Fruit fly (Drosophila melanogaster): ENCODE measurements around the gene Rsph9.

Rsph9 gene

dm6 chr2L:17425005-17425404 lies 12.6 kb upstream of the Rsph9 start:
- TF ChIP-seq zen (tag; optimal IDR thresholded peaks at IDR 0.05) = no peak
- TF ChIP-seq ham (GFP tag; IDR thresholded peaks at IDR 0.05) = no peak
- TF ChIP-seq CG7372 (GFP tag; IDR thresholded peaks at IDR 0.05) = peak; percentile 67
- TF ChIP-seq ci (GFP tag; IDR thresholded peaks at IDR 0.05) = 0 out of 3 replicates have a peak, but pooled peaks have one; percentile 6
- peak in 1 of 2 experiments; percentile 0 for TF ChIP-seq Pdp1 (GFP tag; optimal IDR thresholded peaks at IDR 0.05)
- no peak for TF ChIP-seq aop (GFP tag; IDR thresholded peaks at IDR 0.05)
- peak; percentile 40 for TF ChIP-seq CG12769 (tag; optimal IDR thresholded peaks at IDR 0.05)
- peak; percentile 2 for TF ChIP-seq abd-A (tag; optimal IDR thresholded peaks at IDR 0.05)
- peak; percentile 96 for TF ChIP-seq CG2199 (GFP tag; IDR thresholded peaks at IDR 0.05)
- TF ChIP-seq Asciz (GFP tag; optimal IDR thresholded peaks at IDR 0.05) = no peak
- TF ChIP-seq ase (GFP tag; IDR thresholded peaks at IDR 0.05) = no peak
- TF ChIP-seq sd (tag; optimal IDR thresholded peaks at IDR 0.05) = peak; percentile 76

dm6 chr2L:17422089-17422488 lies 9.7 kb upstream of the Rsph9 start:
- TF ChIP-seq Sox102F (GFP tag; optimal IDR thresholded peaks at IDR 0.05) (peak; percentile 30), lab (GFP tag; optimal IDR thresholded peaks at IDR 0.05) (peak; percentile 28), PHDP (tag; optimal IDR thresholded peaks at IDR 0.05) (peak; percentile 29), Fer1 (GFP tag; optimal IDR thresholded peaks at IDR 0.05) (peak; percentile 19), CG2678 (tag; optimal IDR thresholded peaks at IDR 0.05) (peak; percentile 27), CG11504 (tag; optimal IDR thresholded peaks at IDR 0.05) (peak; percentile 60), Hey (tag; optimal IDR thresholded peaks at IDR 0.05) (no peak), Hand (GFP tag; optimal IDR thresholded peaks at IDR 0.05) (no peak), jigr1 (GFP tag; IDR thresholded peaks at IDR 0.05) (no peak), ATbp (GFP tag; optimal IDR thresholded peaks at IDR 0.05) (peak; percentile 8), Taf1 (GFP tag; IDR thresholded peaks at IDR 0.05) (no peak), bsh (GFP tag; optimal IDR thresholded peaks at IDR 0.05) (peak in 1 of 2 experiments; percentile 2), CG13424 (tag; optimal IDR thresholded peaks at IDR 0.05) (peak; percentile 14), Hr51 (GFP tag; optimal IDR thresholded peaks at IDR 0.05) (peak in 1 of 2 experiments; percentile 32), unpg (GFP tag; optimal IDR thresholded peaks at IDR 0.05) (peak; percentile 1), oc (tag; optimal IDR thresholded peaks at IDR 0.05) (peak; percentile 13), fd102C (GFP tag; optimal IDR thresholded peaks at IDR 0.05) (no peak), CG9215 (GFP tag; IDR thresholded peaks at IDR 0.05) (no peak), sens (GFP tag) (peak; percentile 57), CG18619 (GFP tag; optimal IDR thresholded peaks at IDR 0.05) (peak; percentile 10), hb (GFP tag; IDR thresholded peaks at IDR 0.05; ENCODE audit: partially characterized antibody) (no peak), CG2120 (GFP tag; optimal IDR thresholded peaks at IDR 0.05) (peak; percentile 26), grau (tag; optimal IDR thresholded peaks at IDR 0.05) (peak; percentile 27), B-H2 (GFP tag; optimal IDR thresholded peaks at IDR 0.05) (no peak), CG18599 (GFP tag; optimal IDR thresholded peaks at IDR 0.05) (peak; percentile 44), gem (tag; optimal IDR thresholded peaks at IDR 0.05) (peak; percentile 39), Med (GFP tag) (peak; percentile 61), knrl (GFP tag; IDR thresholded peaks at IDR 0.05; ENCODE audit: partially characterized antibody) (no peak), CG13123 (GFP tag; optimal IDR thresholded peaks at IDR 0.05) (no peak), dmrt99B (tag; optimal IDR thresholded peaks at IDR 0.05) (peak; percentile 38), CG7556 (GFP tag; optimal IDR thresholded peaks at IDR 0.05) (peak; percentile 6), CG7839 (tag; optimal IDR thresholded peaks at IDR 0.05) (peak; percentile 17), Ada2b (GFP tag; IDR thresholded peaks at IDR 0.05) (peak; percentile 12; the same call in 1 of the 2 replicates), Hmr (GFP tag; optimal IDR thresholded peaks at IDR 0.05) (peak; percentile 28), sr (GFP tag; IDR thresholded peaks at IDR 0.05) (no peak)
